Worm (Caenorhabditis elegans): ENCODE data around the gene ceh-10.
A peak's percentile ranks its signal among the peaks of the same experiment; 100 is the strongest.

ceh-10 gene

ce11 chrIII:5845483-5845882 lies 46.6 kb downstream of the ceh-10 start (continued):
- TF ChIP-seq ets-4 (tag; optimal IDR thresholded peaks at IDR 0.05) (no peak), ceh-30 (tag; optimal IDR thresholded peaks at IDR 0.05) (no peak), sdc-2 (tag; optimal IDR thresholded peaks at IDR 0.05) (no peak), unc-86 (tag; optimal IDR thresholded peaks at IDR 0.05) (no peak), ceh-48 (tag; optimal IDR thresholded peaks at IDR 0.05) (no peak), ref-2 (tag; optimal IDR thresholded peaks at IDR 0.05) (no peak), che-1 (tag; optimal IDR thresholded peaks at IDR 0.05) (no peak), ceh-14 (tag; optimal IDR thresholded peaks at IDR 0.05) (peak; percentile 4), F13H6.1 (tag; optimal IDR thresholded peaks at IDR 0.05) (no peak), sox-4 (tag; optimal IDR thresholded peaks at IDR 0.05) (no peak)

ce11 chrIII:5846412-5846811 lies 47.6 kb downstream of the ceh-10 start:
- TF ChIP-seq ceh-18 (tag; optimal IDR thresholded peaks at IDR 0.05) (peak; percentile 0), unc-55 (GFP tag; optimal IDR thresholded peaks at IDR 0.05) (no peak), unc-86 (tag; optimal IDR thresholded peaks at IDR 0.05) (no peak), unc-42 (tag; optimal IDR thresholded peaks at IDR 0.05) (peak; percentile 38), pat-9 (tag; optimal IDR thresholded peaks at IDR 0.05) (no peak), dmd-4 (tag; optimal IDR thresholded peaks at IDR 0.05; ENCODE audit: borderline replicate concordance) (no peak)

Data from whole organism, late embryonic.